Worm (Caenorhabditis elegans) whole organism, L4 larva: ENCODE measurements around the gene adal-1.

Source experiments
- T26A8.4 ChIP-seq: fragments of 200-800 bp; sonication (Bioruptor generic); IDR thresholded peaks from 2 replicates; pipeline ENCODE4 v1.3.6; 2022; ENCODE audit warnings: missing genetic modification characterization, missing compliant biosample characterization
- ceh-62 ChIP-seq: sonication (generic microtip); optimal IDR thresholded peaks from 2 replicates; lab custom pipeline; 2017; ENCODE audit warnings: missing biosample characterization, missing genetic modification characterization
- fkh-10 ChIP-seq: fragments of 150-350 bp; optimal IDR thresholded peaks from 2 replicates; lab custom pipeline; 2014; ENCODE audit warnings: missing biosample characterization, missing genetic modification reagents, missing genetic modification characterization
- lin-39 ChIP-seq: fragments of 150-350 bp; optimal IDR thresholded peaks from 2 replicates; lab custom pipeline; 2014; ENCODE audit warnings: missing biosample characterization, missing genetic modification reagents, missing genetic modification characterization
- nhr-11 ChIP-seq: fragments of 150-350 bp; optimal IDR thresholded peaks from 2 replicates; lab custom pipeline; 2014; ENCODE audit warnings: missing biosample characterization, missing genetic modification characterization
- nhr-25 ChIP-seq: sonication (generic microtip); optimal IDR thresholded peaks from 2 replicates; lab custom pipeline; 2017; ENCODE audit warnings: missing genetic modification characterization, mild to moderate bottlenecking, missing compliant biosample characterization, antibody characterized with exemption, moderate library complexity, borderline replicate concordance; ENCODE audit not compliant: insufficient read depth
- nhr-6 ChIP-seq: fragments of 150-350 bp; optimal IDR thresholded peaks from 2 replicates; lab custom pipeline; 2014; ENCODE audit warnings: missing biosample characterization, missing genetic modification characterization
- tag-97 ChIP-seq: fragments of 200-800 bp; sonication (Bioruptor generic); IDR thresholded peaks from 2 replicates; pipeline ENCODE4 v1.3.6; 2022; ENCODE audit warnings: missing genetic modification characterization, missing compliant biosample characterization
- unc-62 ChIP-seq, 3 experiments: fragments of 150-350 bp in 1 of 3; sonication (generic microtip); optimal IDR thresholded peaks in 2 of 3; peaks in 1 of 3; 1 replicate in 1 of 3; 2 replicates in 2 of 3; lab custom pipeline; 2014 to 2017; ENCODE audit warnings: missing biosample characterization in 3 of 3, missing genetic modification characterization in 3 of 3, missing genetic modification reagents in 3 of 3, missing genotype in 1 of 3
- zag-1 ChIP-seq: fragments of 150-350 bp; optimal IDR thresholded peaks from 2 replicates; lab custom pipeline; 2014; ENCODE audit warnings: missing biosample characterization, missing genetic modification characterization
- zip-11 ChIP-seq: fragments of 200-800 bp; sonication (Bioruptor generic); IDR thresholded peaks from 2 replicates; pipeline ENCODE4 v1.3.6; 2022; ENCODE audit warnings: missing genetic modification characterization, missing compliant biosample characterization

DNA sequence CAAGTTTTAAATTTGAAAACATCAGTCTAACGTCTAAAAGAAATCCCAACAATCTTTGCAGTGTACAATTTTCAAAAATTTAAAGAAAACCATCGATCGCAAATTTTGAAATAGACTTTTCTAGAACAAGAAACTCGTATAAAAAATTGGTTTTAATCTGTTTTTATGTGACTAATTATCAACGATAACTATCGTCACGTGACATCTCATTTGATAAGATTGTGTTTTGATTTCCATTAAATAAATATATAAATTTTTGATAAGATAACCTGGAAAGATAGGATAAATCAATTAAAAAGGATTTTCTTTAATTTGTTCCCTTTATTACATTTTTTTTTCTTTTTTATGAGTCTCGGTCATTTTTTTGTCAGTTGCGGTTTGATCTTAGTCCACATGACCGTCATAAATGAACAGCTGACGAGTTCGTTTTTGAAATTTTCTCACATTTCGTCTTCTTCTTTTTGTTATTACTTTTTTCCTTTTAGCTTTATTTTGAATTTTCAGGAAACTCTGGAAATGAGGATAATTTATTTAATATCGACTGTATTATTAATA is 16.2 kb upstream of the adal-1 start, which contains the start of gene asm-1:
- TF ChIP-seq fkh-10 (no peak), T26A8.4 (no peak), lin-39 (tag; lab: Kevin White, UChicago) (no peak), unc-62 (GFP tag; optimal IDR thresholded peaks at IDR 0.05 in 1 of 2; lab: Kevin White, UChicago) (no peak), unc-62 (tag; optimal IDR thresholded peaks at IDR 0.05; lab: Kevin White, UChicago) (no peak), ceh-62 (tag; lab: Kevin White, UChicago) (no peak), zip-11 (GFP tag; lab: Robert Waterston, UW) (no peak), zag-1 (tag; lab: Kevin White, UChicago) (no peak), nhr-11 (tag; lab: Kevin White, UChicago) (no peak), tag-97 (GFP tag; lab: Robert Waterston, UW) (no peak), nhr-6 (no peak), nhr-25 (no peak)
